Fruit fly (Drosophila melanogaster) whole organism, pupa: Measurements from ENCODE around the gene CG34167.

Experiments used
- CG15710 ChIP-seq: fragments of 200-800 bp; sonication (Bioruptor generic); optimal IDR thresholded peaks from 2 replicates; lab custom pipeline; 2018; ENCODE audit warnings: missing biosample characterization, mild to moderate bottlenecking, missing genetic modification characterization, moderate library complexity
- CG17806 ChIP-seq: fragments of 200-800 bp; sonication (Bioruptor generic); optimal IDR thresholded peaks from 2 replicates; lab custom pipeline; 2018; ENCODE audit warnings: missing biosample characterization, mild to moderate bottlenecking, missing genetic modification characterization, moderate library complexity
- CG8301 ChIP-seq: fragments of 200-800 bp; sonication (Bioruptor generic); optimal IDR thresholded peaks from 2 replicates; lab custom pipeline; 2018; ENCODE audit warnings: missing biosample characterization, mild to moderate bottlenecking, missing genetic modification characterization
- CG9948 ChIP-seq: fragments of 200-800 bp; sonication (Bioruptor generic); optimal IDR thresholded peaks from 2 replicates; lab custom pipeline; 2018; ENCODE audit warnings: missing biosample characterization, mild to moderate bottlenecking, missing genetic modification characterization, moderate library complexity
- Pif1A ChIP-seq: fragments of 200-800 bp; sonication (Bioruptor generic); optimal IDR thresholded peaks from 3 replicates; lab custom pipeline; 2016; ENCODE audit warnings: missing biosample characterization, missing genetic modification characterization
- Snoo ChIP-seq: fragments of 200-800 bp; sonication (Bioruptor generic); optimal IDR thresholded peaks from 3 replicates; lab custom pipeline; 2017; ENCODE audit warnings: missing biosample characterization, mild to moderate bottlenecking, missing genetic modification characterization, inconsistent platforms
- gl ChIP-seq: fragments of 200-800 bp; sonication (Bioruptor generic); optimal IDR thresholded peaks from 2 replicates; lab custom pipeline; 2018; ENCODE audit warnings: missing biosample characterization, mild to moderate bottlenecking, missing genetic modification characterization

DNA sequence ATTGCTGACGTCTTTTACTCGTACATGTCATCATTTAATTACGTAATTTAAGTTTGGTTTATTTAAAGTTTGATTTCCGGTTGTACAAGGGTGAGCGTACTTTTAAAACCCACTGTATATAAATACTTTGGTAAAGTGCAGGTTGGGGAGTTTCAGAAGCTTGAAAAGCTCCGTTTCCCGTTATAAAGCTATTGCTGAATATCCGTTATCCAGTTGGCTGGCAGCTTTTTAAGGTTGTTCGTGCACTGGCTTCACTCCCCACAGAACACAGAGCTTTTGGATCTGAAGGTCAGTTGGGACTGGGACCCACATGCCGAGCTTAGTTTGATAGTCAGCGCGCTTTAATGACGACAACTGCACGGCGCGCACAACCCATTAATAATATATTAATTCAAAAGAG, 38.3 kb upstream of the CG34167 start, which contains the start of the genes BicC and CG45084:
- TF ChIP-seq CG8301 (tag; lab: Kevin White, UChicago) (no peak), Snoo (tag; lab: Kevin White, UChicago) (no peak), Pif1A (GFP tag; lab: Kevin White, UChicago) (no peak), gl (tag; lab: Kevin White, UChicago) (no peak), CG15710 (no peak), CG17806 (tag; lab: Kevin White, UChicago) (no peak), CG9948 (no peak)
